Worm (Caenorhabditis elegans) whole organism, midembryonic: Measurements from ENCODE around the gene dao-6.

ENCODE experiments used
- T22C8.4 ChIP-seq: fragments of 200-800 bp; sonication (Bioruptor generic); IDR thresholded peaks from 2 replicates; pipeline ENCODE4 v1.3.6; 2022; ENCODE audit warnings: missing genetic modification characterization, missing compliant biosample characterization
- cog-1 ChIP-seq: sonication (generic microtip); optimal IDR thresholded peaks from 2 replicates; lab custom pipeline; 2016; ENCODE audit warnings: missing genetic modification characterization, missing compliant biosample characterization
- flt-1 ChIP-seq: fragments of 200-800 bp; sonication (Bioruptor generic); IDR thresholded peaks from 2 replicates; pipeline ENCODE4 v1.3.6; 2022; ENCODE audit warnings: missing genetic modification characterization, missing compliant biosample characterization
- klf-2 ChIP-seq: fragments of 200-800 bp; sonication (Bioruptor generic); conservative IDR thresholded peaks from 2 replicates; pipeline ENCODE4 v1.3.6; 2022; ENCODE audit warnings: missing genetic modification reagents, missing genetic modification characterization, missing compliant biosample characterization
- med-1 ChIP-seq: sonication (generic microtip); optimal IDR thresholded peaks from 2 replicates; lab custom pipeline; 2017; ENCODE audit warnings: missing genetic modification characterization, mild to moderate bottlenecking, missing compliant biosample characterization, antibody characterized with exemption, missing genetic modification reagents; ENCODE audit not compliant: insufficient read depth
- ref-1 ChIP-seq: fragments of 200-800 bp; sonication (Bioruptor generic); conservative IDR thresholded peaks from 2 replicates; pipeline ENCODE4 v1.3.6; 2022; ENCODE audit warnings: missing genetic modification reagents, missing genetic modification characterization, missing compliant biosample characterization
- tab-1 ChIP-seq: fragments of 200-800 bp; sonication (Bioruptor generic); IDR thresholded peaks from 2 replicates; pipeline ENCODE4 v1.3.6; 2022; ENCODE audit warnings: missing genetic modification characterization, missing compliant biosample characterization
- ztf-23 ChIP-seq: fragments of 200-800 bp; sonication (Bioruptor generic); IDR thresholded peaks from 2 replicates; pipeline ENCODE4 v1.3.6; 2022; ENCODE audit warnings: missing genetic modification reagents, missing genetic modification characterization, missing compliant biosample characterization
- ztf-29 ChIP-seq: fragments of 200-800 bp; sonication (Bioruptor generic); IDR thresholded peaks from 2 replicates; pipeline ENCODE4 v1.3.6; 2022; ENCODE audit warnings: missing genetic modification reagents, missing genetic modification characterization, missing compliant biosample characterization

The dao-6 gene

DNA sequence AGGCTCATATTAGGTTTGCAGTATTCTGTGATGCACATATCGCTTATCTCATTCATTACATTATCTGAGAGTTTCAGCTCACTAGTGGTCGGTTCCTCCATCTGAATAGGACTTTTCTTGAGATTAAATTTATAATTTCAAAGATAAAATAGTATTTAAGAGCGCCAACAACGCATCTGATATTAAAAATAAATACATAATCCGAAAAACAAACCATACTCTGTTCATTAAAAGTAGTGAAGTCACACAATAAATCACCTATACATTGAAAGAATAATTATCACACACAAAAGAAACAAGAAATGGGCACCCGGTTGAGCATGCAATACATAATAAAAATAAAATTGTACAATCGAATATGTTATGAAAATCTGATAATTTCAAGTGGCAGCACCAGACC, 21.4 kb upstream of the dao-6 start, which contains the start of gene vps-53:
vps-53 (minus strand) TSS at position 101 of the 400 bp plus-strand sequence.
- TF ChIP-seq cog-1 (tag; lab: Kevin White, UChicago) (no peak), flt-1 (no peak), ztf-23 (no peak), tab-1 (GFP tag; lab: Robert Waterston, UW) (no peak), ref-1 (no peak), T22C8.4 (GFP tag; lab: Robert Waterston, UW) (no peak), klf-2 (GFP tag; lab: Robert Waterston, UW) (no peak), med-1 (no peak), ztf-29 (GFP tag; lab: Robert Waterston, UW) (no peak)

DNA sequence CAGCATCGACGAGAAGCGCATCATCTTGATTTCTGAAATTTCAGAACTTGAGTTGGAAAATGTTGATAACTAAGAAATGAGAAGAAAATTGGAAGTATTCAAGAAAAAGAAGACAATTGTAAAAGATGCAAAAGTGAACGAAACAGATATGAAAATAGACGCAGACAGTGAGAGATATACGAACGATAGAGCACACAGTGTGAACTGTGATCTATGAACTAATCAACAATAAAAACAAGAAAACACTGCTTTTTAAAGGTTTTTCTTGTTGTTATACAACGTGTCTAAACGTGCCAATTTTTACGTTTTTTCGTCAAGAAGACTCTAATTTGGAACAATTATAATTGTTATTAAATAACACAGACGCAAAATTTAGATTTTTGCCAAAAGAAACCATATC, 16.9 kb upstream of the dao-6 start, which contains the start of gene ech-6:
ech-6 (minus strand) TSS at position 32 of the 400 bp plus-strand sequence.
- no peak for TF ChIP-seq tab-1 (GFP tag; lab: Robert Waterston, UW)
- no peak for TF ChIP-seq cog-1 (tag; lab: Kevin White, UChicago)
- no peak for TF ChIP-seq klf-2 (GFP tag; lab: Robert Waterston, UW)
- TF ChIP-seq ref-1: no peak
- TF ChIP-seq ztf-23: no peak
- TF ChIP-seq flt-1: no peak
- TF ChIP-seq ztf-29 (GFP tag; lab: Robert Waterston, UW): no peak
- TF ChIP-seq med-1: no peak
- TF ChIP-seq T22C8.4 (GFP tag; lab: Robert Waterston, UW): no peak

DNA sequence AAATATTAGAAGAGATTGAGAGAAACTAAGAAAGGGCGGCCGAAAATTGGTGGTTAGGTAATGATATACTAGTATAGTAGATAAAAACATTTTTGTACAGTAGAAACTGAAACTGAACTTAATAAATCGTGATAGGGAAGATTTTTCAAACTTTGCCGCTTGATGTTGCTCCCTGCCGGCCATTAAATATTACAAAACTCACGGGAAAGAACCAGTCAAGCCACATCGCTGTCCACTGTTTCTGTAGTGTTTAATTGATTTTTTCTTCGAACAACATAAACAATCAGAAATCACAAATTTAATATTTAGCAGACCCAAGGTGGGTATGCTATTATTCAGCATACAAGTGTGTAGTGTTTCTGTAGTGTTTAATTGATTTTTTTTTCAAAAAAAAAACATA, 15.1 kb upstream of the dao-6 start, which contains the start of gene T05G5.5:
T05G5.5 (minus strand) TSS at position 359 of the 400 bp plus-strand sequence.
- TF ChIP-seq klf-2 (GFP tag; lab: Robert Waterston, UW): no peak
- TF ChIP-seq cog-1 (tag; lab: Kevin White, UChicago): no peak
- TF ChIP-seq flt-1: no peak
- TF ChIP-seq ref-1: no peak
- TF ChIP-seq tab-1 (GFP tag; lab: Robert Waterston, UW): no peak
- TF ChIP-seq T22C8.4 (GFP tag; lab: Robert Waterston, UW): no peak
- no peak for TF ChIP-seq ztf-23
- no peak for TF ChIP-seq ztf-29 (GFP tag; lab: Robert Waterston, UW)
- no peak for TF ChIP-seq med-1

DNA sequence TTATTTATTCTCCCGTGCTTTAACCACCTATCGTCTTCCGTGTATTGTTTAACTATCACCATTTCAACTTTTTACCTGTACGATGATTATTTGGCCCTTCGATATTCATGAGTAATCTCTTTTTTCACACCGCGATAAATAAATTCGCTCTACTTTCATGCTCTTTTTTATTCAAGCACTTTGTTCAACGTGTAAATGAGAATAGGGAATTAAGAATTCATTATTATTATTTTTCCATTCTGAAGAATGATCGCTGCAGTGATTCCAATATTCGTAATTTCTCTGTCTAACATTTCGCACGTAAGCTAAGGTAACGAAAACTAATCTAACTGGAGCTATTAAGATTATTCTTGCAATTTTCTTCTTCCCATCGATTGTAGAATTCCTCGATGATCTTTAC, 12.7 kb upstream of the dao-6 start, which contains the start of gene T05G5.4:
T05G5.4 (plus strand) TSS at position 241 of the 400 bp plus-strand sequence.
- no peak for TF ChIP-seq flt-1
- no peak for TF ChIP-seq ztf-23
- TF ChIP-seq ref-1: no peak
- no peak for TF ChIP-seq cog-1 (tag; lab: Kevin White, UChicago)
- no peak for TF ChIP-seq tab-1 (GFP tag; lab: Robert Waterston, UW)
- no peak for TF ChIP-seq ztf-29 (GFP tag; lab: Robert Waterston, UW)
- no peak for TF ChIP-seq T22C8.4 (GFP tag; lab: Robert Waterston, UW)
- no peak for TF ChIP-seq klf-2 (GFP tag; lab: Robert Waterston, UW)
- TF ChIP-seq med-1: no peak

DNA sequence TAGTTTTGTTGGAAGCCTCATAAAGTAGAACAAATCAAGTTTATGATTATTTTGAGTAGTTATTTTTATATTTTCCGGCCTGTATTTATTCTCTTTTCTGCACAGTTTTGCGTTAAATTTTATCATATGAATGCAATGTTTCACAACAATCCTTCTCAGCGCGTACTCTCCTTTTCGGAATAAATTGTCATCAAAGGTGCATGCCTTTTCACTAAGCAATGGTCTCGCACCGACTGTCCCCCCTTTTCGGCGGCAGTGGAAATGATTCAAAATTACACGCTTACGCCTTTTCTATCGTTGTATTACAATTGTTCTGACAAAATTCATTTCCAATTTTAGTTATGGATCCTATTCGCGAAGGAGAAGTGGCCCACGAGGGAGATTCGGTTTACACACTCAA, 11.1 kb upstream of the dao-6 start, which contains the start of the genes iff-1 and cdk-1:
iff-1 (minus strand) TSS at position 61 of the 400 bp plus-strand sequence.
cdk-1 (plus strand) TSS at position 340 of the 400 bp plus-strand sequence.
- TF ChIP-seq flt-1 (0 out of 2 replicates have a peak, but pooled peaks have one; percentile 25), T22C8.4 (GFP tag; lab: Robert Waterston, UW) (no peak), ref-1 (no peak)

DNA sequence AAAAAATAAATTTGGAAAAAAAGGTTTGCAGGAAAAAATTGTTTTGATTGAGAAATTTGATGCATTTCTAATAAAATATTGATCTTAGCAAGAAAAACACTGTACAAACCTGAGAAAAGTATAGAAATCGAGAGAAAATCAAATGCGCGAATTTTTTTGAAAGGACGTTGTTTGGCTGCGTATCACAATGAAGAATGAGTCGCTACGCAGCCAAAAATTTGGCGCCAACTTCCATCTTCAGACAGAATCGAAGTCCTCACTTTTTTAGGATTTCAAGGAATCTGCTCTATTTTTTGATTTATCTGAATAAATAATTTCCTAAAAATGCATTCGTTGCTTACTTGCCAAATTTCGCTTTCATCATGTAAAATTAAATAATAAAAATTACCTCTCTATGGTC, 10.7 kb upstream of the dao-6 start:
- TF ChIP-seq med-1 (no peak), tab-1 (GFP tag; lab: Robert Waterston, UW) (no peak), flt-1 (no peak), ztf-23 (no peak), ref-1 (no peak), ztf-29 (GFP tag; lab: Robert Waterston, UW) (no peak), klf-2 (GFP tag; lab: Robert Waterston, UW) (no peak), T22C8.4 (GFP tag; lab: Robert Waterston, UW) (no peak), cog-1 (tag; lab: Kevin White, UChicago) (no peak)

DNA sequence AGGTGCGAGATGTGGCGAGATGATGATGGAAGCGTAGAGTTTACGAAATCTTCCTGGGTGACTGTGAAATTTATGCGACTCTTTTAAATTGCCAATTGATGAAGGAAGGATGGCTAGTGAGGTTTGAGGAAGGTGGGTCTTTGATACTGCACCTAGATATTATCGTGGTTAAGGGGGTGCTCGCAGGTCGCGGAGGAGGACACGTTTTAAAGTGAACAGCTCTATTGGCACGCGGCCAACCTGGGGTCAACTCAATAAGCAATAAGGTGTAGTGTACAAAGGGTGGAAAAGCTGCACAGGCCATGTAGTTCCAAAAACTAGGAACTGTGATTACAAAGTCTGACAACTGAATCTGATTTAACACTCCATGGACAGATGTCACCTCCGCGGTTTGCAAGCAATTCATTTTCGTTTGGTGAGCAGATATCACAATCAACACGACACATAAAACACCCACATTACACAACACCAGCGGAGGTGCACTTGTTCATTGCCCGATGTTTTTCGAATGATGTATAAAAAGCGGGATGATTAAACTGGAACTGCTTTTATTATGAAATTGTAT, 9.4 kb upstream of the dao-6 start:
- no peak for TF ChIP-seq cog-1 (tag; lab: Kevin White, UChicago)
- no peak for TF ChIP-seq med-1
- TF ChIP-seq T22C8.4 (GFP tag; lab: Robert Waterston, UW): no peak
- TF ChIP-seq klf-2 (GFP tag; lab: Robert Waterston, UW): no peak
- TF ChIP-seq tab-1 (GFP tag; lab: Robert Waterston, UW): no peak
- no peak for TF ChIP-seq ztf-29 (GFP tag; lab: Robert Waterston, UW)
- TF ChIP-seq ztf-23: no peak
- no peak for TF ChIP-seq ref-1
- no peak for TF ChIP-seq flt-1

DNA sequence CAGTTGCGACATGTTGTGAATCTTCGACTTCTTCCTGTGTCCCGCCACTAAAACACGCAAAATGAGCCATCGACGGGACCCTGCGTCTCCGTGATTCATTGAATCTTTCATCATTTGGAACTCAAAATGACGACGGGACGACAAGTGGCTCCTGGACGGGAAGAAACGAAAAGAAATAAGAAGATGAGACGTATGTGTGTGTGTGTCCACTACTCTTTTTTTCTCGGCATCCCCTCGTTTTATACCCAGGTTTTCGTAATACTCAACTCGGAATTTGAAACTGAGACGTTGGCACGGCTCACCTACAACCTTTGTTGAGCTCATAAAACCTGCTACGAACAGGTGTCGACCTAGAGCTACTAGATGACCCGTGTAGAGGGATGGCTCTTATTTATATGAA, 8.5 kb upstream of the dao-6 start:
- TF ChIP-seq ztf-23: no peak
- TF ChIP-seq flt-1: no peak
- no peak for TF ChIP-seq T22C8.4 (GFP tag; lab: Robert Waterston, UW)
- TF ChIP-seq klf-2 (GFP tag; lab: Robert Waterston, UW): no peak
- TF ChIP-seq cog-1 (tag; lab: Kevin White, UChicago): no peak

DNA sequence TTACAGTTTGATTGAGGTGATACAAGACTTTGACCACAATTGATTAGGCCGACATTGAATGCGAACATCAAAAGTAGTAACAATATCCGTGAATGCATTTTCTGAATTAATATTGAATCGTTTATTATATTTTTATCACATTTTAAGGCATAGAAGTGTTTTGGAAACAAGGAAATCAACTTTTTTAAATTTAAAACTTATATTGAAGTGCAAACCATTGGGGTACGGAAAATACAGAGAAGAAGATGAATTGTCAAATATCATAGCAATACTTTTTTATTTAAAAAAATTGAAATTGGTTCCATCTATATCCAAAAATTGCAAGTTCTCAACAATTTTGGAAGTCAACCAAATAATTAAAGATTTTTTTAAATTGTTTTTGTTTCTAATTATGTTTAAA, 7.2 kb upstream of the dao-6 start, which contains the start of gene T05G5.1:
T05G5.1 (minus strand) TSS at position 101 of the 400 bp plus-strand sequence.
- TF ChIP-seq ztf-29 (GFP tag; lab: Robert Waterston, UW) (no peak), cog-1 (tag; lab: Kevin White, UChicago) (no peak), flt-1 (no peak), klf-2 (GFP tag; lab: Robert Waterston, UW) (no peak), tab-1 (GFP tag; lab: Robert Waterston, UW) (no peak), med-1 (no peak), ref-1 (no peak), ztf-23 (no peak), T22C8.4 (GFP tag; lab: Robert Waterston, UW) (no peak)

DNA sequence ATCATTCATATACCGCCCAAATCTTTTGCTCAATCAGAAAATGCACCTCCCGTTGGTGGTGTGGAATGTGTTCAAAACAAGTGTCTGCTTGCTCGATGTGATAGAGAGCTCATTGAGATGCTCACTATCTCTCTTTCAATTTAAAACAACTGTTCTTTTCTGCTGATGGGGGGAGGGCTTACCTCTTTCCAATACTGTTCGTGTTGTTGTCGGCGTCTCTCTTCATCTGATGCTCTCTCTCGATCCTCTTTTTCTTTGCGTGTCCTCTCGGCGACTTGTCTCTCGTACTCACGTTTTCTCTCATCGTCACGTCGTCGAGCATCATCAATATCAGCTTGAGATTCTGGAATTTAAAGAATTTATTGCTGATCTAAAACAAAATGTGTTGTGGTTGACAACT, 6.0 kb upstream of the dao-6 start:
- TF ChIP-seq ref-1 (no peak), ztf-23 (no peak), tab-1 (GFP tag; lab: Robert Waterston, UW) (no peak), cog-1 (tag; lab: Kevin White, UChicago) (no peak), med-1 (no peak), ztf-29 (GFP tag; lab: Robert Waterston, UW) (0 out of 2 replicates have a peak, but pooled peaks have one; percentile 38)
